Fruit fly (Drosophila melanogaster): ENCODE data around the gene COX5A.
A peak's percentile ranks its signal among the peaks of the same experiment; 100 is the strongest.

Gene COX5A

dm6 chr3R:11850917-11851897, 32.0 kb downstream of the COX5A start (continued):
- no peak for TF ChIP-seq CG6791 (GFP tag; IDR thresholded peaks at IDR 0.05; ENCODE audit: partially characterized antibody)
- peak; percentile 32 for TF ChIP-seq Jarid2 (GFP tag; optimal IDR thresholded peaks at IDR 0.05)
- peak; percentile 96 for TF ChIP-seq sr (GFP tag; IDR thresholded peaks at IDR 0.05)
- no peak for TF ChIP-seq h (optimal IDR thresholded peaks at IDR 0.05)
- peak; percentile 71 for TF ChIP-seq row (GFP tag; IDR thresholded peaks at IDR 0.05)
- peak; percentile 98 for TF ChIP-seq sens (GFP tag)
- TF ChIP-seq CG2199 (GFP tag; IDR thresholded peaks at IDR 0.05) = no peak
- TF ChIP-seq sna (GFP tag; IDR thresholded peaks at IDR 0.05; ENCODE audit: partially characterized antibody) = no peak
- peak; percentile 25; the same call in 1 of the 2 replicates for TF ChIP-seq CG32767 (GFP tag; IDR thresholded peaks at IDR 0.05)
- peak; percentile 65 for TF ChIP-seq CG12659 (GFP tag; optimal IDR thresholded peaks at IDR 0.05)
- TF ChIP-seq jing (GFP tag; optimal IDR thresholded peaks at IDR 0.05) = peak; percentile 85
- peak; percentile 35 for TF ChIP-seq CG4617 (GFP tag; optimal IDR thresholded peaks at IDR 0.05; ENCODE audit: borderline replicate concordance)
- TF ChIP-seq CrebB (tag; optimal IDR thresholded peaks at IDR 0.05) = peak; percentile 58
- TF ChIP-seq chm (GFP tag; IDR thresholded peaks at IDR 0.05) = 0 out of 2 replicates have a peak, but pooled peaks have one; percentile 10
- peak; percentile 93 for TF ChIP-seq CG1529 (GFP tag; optimal IDR thresholded peaks at IDR 0.05)
- TF ChIP-seq Six4 (GFP tag; optimal IDR thresholded peaks at IDR 0.05) = peak; percentile 62
- peak; percentile 73 for TF ChIP-seq CG11398 (GFP tag; optimal IDR thresholded peaks at IDR 0.05)
- TF ChIP-seq CG9876 (GFP tag; optimal IDR thresholded peaks at IDR 0.05) = peak; percentile 20
- TF ChIP-seq crp (GFP tag; optimal IDR thresholded peaks at IDR 0.05) = peak in 1 of 2 experiments; percentile 50
- no peak for TF ChIP-seq Dref (GFP tag; IDR thresholded peaks at IDR 0.05)
- no peak for TF ChIP-seq CG16813 (GFP tag; IDR thresholded peaks at IDR 0.05; ENCODE audit: partially characterized antibody)
- TF ChIP-seq Rfx (GFP tag; IDR thresholded peaks at IDR 0.05) = no peak
- no peak for TF ChIP-seq CG11456 (GFP tag; IDR thresholded peaks at IDR 0.05)
- peak; percentile 78 for TF ChIP-seq fd64A (GFP tag; optimal IDR thresholded peaks at IDR 0.05)
- peak; percentile 83 for TF ChIP-seq CG17359 (tag; optimal IDR thresholded peaks at IDR 0.05)
- TF ChIP-seq ewg (GFP tag; optimal IDR thresholded peaks at IDR 0.05) = peak; percentile 85
- peak; percentile 91 for TF ChIP-seq CG17829 (tag; optimal IDR thresholded peaks at IDR 0.05)
- peak; percentile 47 for TF ChIP-seq CG13123 (GFP tag; optimal IDR thresholded peaks at IDR 0.05)
- peak; percentile 89 for TF ChIP-seq trem (tag; optimal IDR thresholded peaks at IDR 0.05)
- TF ChIP-seq ab (GFP tag; optimal IDR thresholded peaks at IDR 0.05) = no peak
- no peak for TF ChIP-seq CG31224 (GFP tag; IDR thresholded peaks at IDR 0.05)
- no peak for TF ChIP-seq CG4282 (GFP tag; optimal IDR thresholded peaks at IDR 0.05)
- peak; percentile 44 for TF ChIP-seq Side (GFP tag; optimal IDR thresholded peaks at IDR 0.05)
- peak; percentile 91 for TF ChIP-seq Ets65A (GFP tag)
- TF ChIP-seq Mrtf (GFP tag; IDR thresholded peaks at IDR 0.05) = no peak
- peak; percentile 52 for TF ChIP-seq CG18599 (GFP tag; optimal IDR thresholded peaks at IDR 0.05)
- TF ChIP-seq Myb (GFP tag; optimal IDR thresholded peaks at IDR 0.05) = peak; percentile 41
- peak; percentile 84 for TF ChIP-seq grau (tag; optimal IDR thresholded peaks at IDR 0.05)
- TF ChIP-seq nerfin-1 (tag; optimal IDR thresholded peaks at IDR 0.05) = peak; percentile 88
- peak; percentile 48 for TF ChIP-seq CG12104 (GFP tag; optimal IDR thresholded peaks at IDR 0.05)
- TF ChIP-seq CG3847 (GFP tag; IDR thresholded peaks at IDR 0.05) = 0 out of 2 replicates have a peak, but pooled peaks have one; percentile 14
- no peak for TF ChIP-seq slou (GFP tag; optimal IDR thresholded peaks at IDR 0.05)
- TF ChIP-seq CG14050 (GFP tag; IDR thresholded peaks at IDR 0.05) = no peak
- TF ChIP-seq bsh (GFP tag; optimal IDR thresholded peaks at IDR 0.05) = peak; percentile 92 to 95
- peak; percentile 88 for TF ChIP-seq croc (GFP tag; conservative IDR thresholded peaks at IDR 0.05)
- no peak for TF ChIP-seq CG10543 (GFP tag; optimal IDR thresholded peaks at IDR 0.05)
- peak; percentile 20; the same call in 1 of the 2 replicates for TF ChIP-seq stc (GFP tag; IDR thresholded peaks at IDR 0.05)
- TF ChIP-seq CG13624 (GFP tag; optimal IDR thresholded peaks at IDR 0.05) = no peak
- TF ChIP-seq CG18262 (tag; optimal IDR thresholded peaks at IDR 0.05) = peak; percentile 97

Data from whole organism, embryonic.